Worm (Caenorhabditis elegans) whole organism, mixed stage, embryonic: ENCODE measurements around the gene clec-216.

ENCODE experiments used
- blmp-1 ChIP-seq: fragments of 150-350 bp; optimal IDR thresholded peaks from 2 replicates; lab custom pipeline; 2014; ENCODE audit warnings: missing biosample characterization, missing genetic modification characterization
- ceh-39 ChIP-seq: fragments of 150-350 bp; optimal IDR thresholded peaks from 2 replicates; lab custom pipeline; 2014; ENCODE audit warnings: missing biosample characterization, missing genetic modification characterization
- drap-1 ChIP-seq: fragments of 200-800 bp; sonication (Bioruptor generic); optimal IDR thresholded peaks from 3 replicates; lab custom pipeline; 2018; ENCODE audit warnings: mild to moderate bottlenecking, missing genetic modification characterization, missing compliant biosample characterization
- nhr-28 ChIP-seq: fragments of 150-350 bp; optimal IDR thresholded peaks from 2 replicates; lab custom pipeline; 2014; ENCODE audit warnings: missing biosample characterization, missing genetic modification characterization
- sem-2 ChIP-seq: fragments of 200-800 bp; sonication (Bioruptor generic); optimal IDR thresholded peaks from 2 replicates; lab custom pipeline; 2018; ENCODE audit warnings: mild to moderate bottlenecking, missing genetic modification characterization, missing compliant biosample characterization

DNA sequence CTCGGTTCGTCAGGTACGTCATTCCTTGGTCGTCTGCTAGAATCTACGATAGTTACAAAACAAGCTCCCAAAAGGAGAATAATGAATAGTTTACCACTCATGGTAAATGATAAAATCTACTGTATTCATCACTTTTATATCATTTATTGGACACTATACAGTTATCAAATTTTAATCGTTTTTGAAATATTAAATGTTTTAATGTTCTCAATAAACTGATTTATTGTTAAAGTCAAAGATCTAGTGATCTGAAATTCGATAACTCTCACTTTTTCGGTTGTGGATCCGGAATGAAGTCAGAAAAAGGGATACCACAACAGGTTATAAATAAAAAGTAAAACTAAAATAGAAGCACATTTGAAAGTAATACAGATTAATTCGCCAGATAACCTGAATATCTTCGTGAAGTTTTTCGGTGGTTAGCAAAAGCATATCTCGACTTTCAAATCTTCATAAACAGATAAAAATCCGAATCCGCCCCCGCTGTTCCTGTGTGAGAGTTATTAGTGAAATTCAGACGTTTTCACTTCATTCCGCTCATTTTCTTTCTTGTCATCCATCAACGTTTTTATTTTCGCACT lies 6.1 kb upstream of the clec-216 start, which contains the start of the genes clec-217 and F26D11.2:
- TF ChIP-seq drap-1 (no peak), sem-2 (GFP tag; lab: Kevin White, UChicago) (no peak), ceh-39 (tag; lab: Kevin White, UChicago) (no peak), nhr-28 (no peak), blmp-1 (tag; lab: Kevin White, UChicago) (no peak)
